Fruit fly (Drosophila melanogaster) whole organism, prepupa: ENCODE data around the gene Prp31.

Experiments used
- Blimp-1 ChIP-seq: fragments of 200-800 bp; sonication (Bioruptor generic); optimal IDR thresholded peaks from 3 replicates; lab custom pipeline; 2017; ENCODE audit warnings: missing biosample characterization, missing genetic modification characterization, mild to moderate bottlenecking, moderate library complexity, missing genetic modification reagents
- CG10631 ChIP-seq: fragments of 200-800 bp; sonication (Bioruptor generic); optimal IDR thresholded peaks from 2 replicates; lab custom pipeline; 2016; ENCODE audit warnings: missing biosample characterization, missing genetic modification characterization
- CG10669 ChIP-seq: fragments of 200-800 bp; sonication (Bioruptor generic); optimal IDR thresholded peaks from 3 replicates; lab custom pipeline; 2018; ENCODE audit warnings: missing biosample characterization, mild to moderate bottlenecking, missing genetic modification characterization, moderate library complexity
- CG11762 ChIP-seq: fragments of 200-800 bp; sonication (Bioruptor generic); optimal IDR thresholded peaks from 3 replicates; lab custom pipeline; 2016; ENCODE audit warnings: missing biosample characterization, missing genetic modification characterization; ENCODE audit not compliant: insufficient read depth
- CG11902 ChIP-seq: fragments of 200-800 bp; sonication (Bioruptor generic); optimal IDR thresholded peaks from 3 replicates; lab custom pipeline; 2016; ENCODE audit warnings: missing biosample characterization, missing genetic modification characterization
- CG15336 ChIP-seq: fragments of 200-800 bp; sonication (Bioruptor generic); IDR thresholded peaks from 2 replicates; pipeline ENCODE4 v1.3.6; 2022; ENCODE audit warnings: missing biosample characterization, missing genetic modification characterization
- CG16779 ChIP-seq: fragments of 200-800 bp; sonication (Bioruptor generic); optimal IDR thresholded peaks from 3 replicates; lab custom pipeline; 2017; ENCODE audit warnings: missing biosample characterization, mild to moderate bottlenecking, missing genetic modification characterization
- CG3032 ChIP-seq: fragments of 200-800 bp; optimal IDR thresholded peaks from 2 replicates; lab custom pipeline; 2019; ENCODE audit warnings: missing biosample characterization, mild to moderate bottlenecking, missing genetic modification characterization, moderate library complexity
- CG31627 ChIP-seq: fragments of 200-800 bp; sonication (Bioruptor generic); optimal IDR thresholded peaks from 3 replicates; lab custom pipeline; 2016; ENCODE audit warnings: missing biosample characterization, missing genetic modification characterization
- CG32006 ChIP-seq: fragments of 200-800 bp; sonication (Bioruptor generic); optimal IDR thresholded peaks from 3 replicates; lab custom pipeline; 2017; ENCODE audit warnings: missing biosample characterization, mild to moderate bottlenecking, missing genetic modification characterization
- CG34406 ChIP-seq: fragments of 200-800 bp; sonication (Bioruptor generic); optimal IDR thresholded peaks from 3 replicates; lab custom pipeline; 2016; ENCODE audit warnings: missing biosample characterization, missing genetic modification characterization
- CG3919 ChIP-seq: fragments of 200-800 bp; sonication (Bioruptor generic); optimal IDR thresholded peaks from 3 replicates; lab custom pipeline; 2016; ENCODE audit warnings: missing biosample characterization, missing genetic modification characterization
- CG4318 ChIP-seq: fragments of 200-800 bp; sonication (Bioruptor generic); optimal IDR thresholded peaks from 3 replicates; lab custom pipeline; 2017; ENCODE audit warnings: missing biosample characterization, mild to moderate bottlenecking, missing genetic modification characterization
- CG6163 ChIP-seq: fragments of 200-800 bp; sonication (Bioruptor generic); IDR thresholded peaks from 3 replicates; pipeline ENCODE4 v1.3.6; 2022; ENCODE audit warnings: missing biosample characterization, missing genetic modification characterization
- CG6792 ChIP-seq: fragments of 200-800 bp; sonication (Bioruptor generic); optimal IDR thresholded peaks from 3 replicates; lab custom pipeline; 2016; ENCODE audit warnings: missing biosample characterization, missing genetic modification characterization
- CG6808 ChIP-seq: fragments of 200-800 bp; sonication (Bioruptor generic); optimal IDR thresholded peaks from 3 replicates; lab custom pipeline; 2017; ENCODE audit warnings: missing biosample characterization, missing genetic modification characterization, mild to moderate bottlenecking, moderate library complexity, missing genetic modification reagents
- CG6854 ChIP-seq: fragments of 200-800 bp; sonication (Bioruptor generic); optimal IDR thresholded peaks from 2 replicates; lab custom pipeline; 2017; ENCODE audit warnings: missing biosample characterization, mild to moderate bottlenecking, missing genetic modification characterization
- CG8119 ChIP-seq: fragments of 200-800 bp; sonication (Bioruptor generic); IDR thresholded peaks from 3 replicates; pipeline ENCODE4 v1.3.6; 2022; ENCODE audit warnings: missing biosample characterization, missing genetic modification characterization
- CG8319 ChIP-seq: fragments of 200-800 bp; sonication (Bioruptor generic); optimal IDR thresholded peaks from 3 replicates; lab custom pipeline; 2016; ENCODE audit warnings: missing biosample characterization, missing genetic modification characterization
- CG8632 ChIP-seq: fragments of 200-800 bp; sonication (Bioruptor generic); optimal IDR thresholded peaks from 3 replicates; lab custom pipeline; 2016; ENCODE audit warnings: missing biosample characterization, missing genetic modification characterization
- CG9139 ChIP-seq: fragments of 200-800 bp; sonication (Bioruptor generic); optimal IDR thresholded peaks from 3 replicates; lab custom pipeline; 2017; ENCODE audit warnings: missing biosample characterization, mild to moderate bottlenecking, missing genetic modification characterization
- Eip75B ChIP-seq: fragments of 200-800 bp; sonication (Bioruptor generic); optimal IDR thresholded peaks from 3 replicates; lab custom pipeline; 2016; ENCODE audit warnings: missing biosample characterization, missing genetic modification characterization
- Eip93F ChIP-seq: fragments of 200-800 bp; sonication (Bioruptor generic); optimal IDR thresholded peaks from 2 replicates; lab custom pipeline; 2016; ENCODE audit warnings: missing biosample characterization, mild to moderate bottlenecking, missing genetic modification characterization
- Ets21C ChIP-seq: fragments of 200-800 bp; sonication (Bioruptor generic); optimal IDR thresholded peaks from 3 replicates; lab custom pipeline; 2016; ENCODE audit warnings: missing biosample characterization, missing genetic modification characterization
- Ets96B ChIP-seq: fragments of 200-800 bp; optimal IDR thresholded peaks from 2 replicates; lab custom pipeline; 2019; ENCODE audit warnings: missing biosample characterization, mild to moderate bottlenecking, missing genetic modification characterization, moderate library complexity
- Gug ChIP-seq: fragments of 200-800 bp; sonication (Bioruptor generic); IDR thresholded peaks from 2 replicates; pipeline ENCODE4 v1.3.6; 2022; ENCODE audit warnings: missing biosample characterization, missing genetic modification characterization
- Hr38 ChIP-seq: sonication (Bioruptor generic); optimal IDR thresholded peaks from 2 replicates; lab custom pipeline; 2016; ENCODE audit warnings: missing biosample characterization, missing genetic modification characterization
- Hr39 ChIP-seq: fragments of 200-800 bp; sonication (Bioruptor generic); optimal IDR thresholded peaks from 2 replicates; lab custom pipeline; 2016; ENCODE audit warnings: missing biosample characterization, missing genetic modification characterization
- Hr4 ChIP-seq: fragments of 200-800 bp; sonication (Bioruptor generic); optimal IDR thresholded peaks from 3 replicates; lab custom pipeline; 2016; ENCODE audit warnings: missing biosample characterization, missing genetic modification characterization
- Lpt ChIP-seq: fragments of 200-800 bp; sonication (Bioruptor generic); optimal IDR thresholded peaks from 3 replicates; lab custom pipeline; 2016; ENCODE audit warnings: missing biosample characterization, missing genetic modification characterization
- Met ChIP-seq: fragments of 200-800 bp; sonication (Bioruptor generic); optimal IDR thresholded peaks from 3 replicates; lab custom pipeline; 2016; ENCODE audit warnings: missing biosample characterization, missing genetic modification characterization
- OdsH ChIP-seq: fragments of 200-800 bp; sonication (Bioruptor generic); optimal IDR thresholded peaks from 3 replicates; lab custom pipeline; 2016; ENCODE audit warnings: missing biosample characterization, missing genetic modification characterization
- Smox ChIP-seq: fragments of 200-800 bp; sonication (Bioruptor generic); optimal IDR thresholded peaks from 3 replicates; lab custom pipeline; 2016; ENCODE audit warnings: missing biosample characterization, missing genetic modification characterization
- Sox102F ChIP-seq: fragments of 200-800 bp; sonication (Bioruptor generic); optimal IDR thresholded peaks from 2 replicates; lab custom pipeline; 2016; ENCODE audit warnings: missing biosample characterization, mild to moderate bottlenecking, missing genetic modification characterization
- Sox15 ChIP-seq: fragments of 200-800 bp; sonication (Bioruptor generic); optimal IDR thresholded peaks from 3 replicates; lab custom pipeline; 2016; ENCODE audit warnings: missing biosample characterization, missing genetic modification characterization
- achi ChIP-seq: fragments of 200-800 bp; sonication (Bioruptor generic); optimal IDR thresholded peaks from 3 replicates; lab custom pipeline; 2016; ENCODE audit warnings: missing biosample characterization, missing genetic modification characterization
- acj6 ChIP-seq: fragments of 200-800 bp; sonication (Bioruptor generic); optimal IDR thresholded peaks from 3 replicates; lab custom pipeline; 2016; ENCODE audit warnings: missing biosample characterization, missing genetic modification characterization
- dac ChIP-seq: fragments of 200-800 bp; sonication (Bioruptor generic); optimal IDR thresholded peaks from 2 replicates; lab custom pipeline; 2017; ENCODE audit warnings: missing biosample characterization, mild to moderate bottlenecking, missing genetic modification characterization
- dsx ChIP-seq: fragments of 200-800 bp; optimal IDR thresholded peaks from 3 replicates; lab custom pipeline; 2019; ENCODE audit warnings: missing biosample characterization, mild to moderate bottlenecking, missing genetic modification characterization, moderate library complexity; ENCODE audit not compliant: poor library complexity, severe bottlenecking
- eg ChIP-seq: fragments of 200-800 bp; sonication (Bioruptor generic); IDR thresholded peaks from 3 replicates; pipeline ENCODE4 v1.3.6; 2022; ENCODE audit warnings: missing biosample characterization, missing genetic modification characterization
- esn ChIP-seq: fragments of 200-800 bp; sonication (Bioruptor generic); optimal IDR thresholded peaks from 2 replicates; lab custom pipeline; 2016; ENCODE audit warnings: missing biosample characterization, mild to moderate bottlenecking, missing genetic modification characterization, moderate library complexity
- fd59A ChIP-seq: fragments of 200-800 bp; sonication (Bioruptor generic); optimal IDR thresholded peaks from 2 replicates; lab custom pipeline; 2017; ENCODE audit warnings: missing biosample characterization, mild to moderate bottlenecking, missing genetic modification characterization, missing genetic modification reagents
- fd85E ChIP-seq: fragments of 200-800 bp; sonication (Bioruptor generic); optimal IDR thresholded peaks from 3 replicates; lab custom pipeline; 2016; ENCODE audit warnings: missing biosample characterization, missing genetic modification characterization
- fkh ChIP-seq: fragments of 200-800 bp; sonication (Bioruptor generic); optimal IDR thresholded peaks from 3 replicates; lab custom pipeline; 2017; ENCODE audit warnings: missing biosample characterization, mild to moderate bottlenecking, missing genetic modification characterization, moderate library complexity
- lz ChIP-seq: fragments of 200-800 bp; sonication (Bioruptor generic); optimal IDR thresholded peaks from 3 replicates; lab custom pipeline; 2016; ENCODE audit warnings: missing biosample characterization, missing genetic modification characterization
- net ChIP-seq: fragments of 200-800 bp; sonication (Bioruptor generic); optimal IDR thresholded peaks from 3 replicates; lab custom pipeline; 2016; ENCODE audit warnings: missing biosample characterization, missing genetic modification characterization
- salr ChIP-seq, 2 experiments: fragments of 200-800 bp; sonication (Bioruptor generic); optimal IDR thresholded peaks; 3 replicates each; lab custom pipeline; 2016 to 2018; ENCODE audit warnings: missing biosample characterization in 2 of 2, missing genetic modification characterization in 2 of 2, mild to moderate bottlenecking in 1 of 2
- spab ChIP-seq: fragments of 200-800 bp; sonication (Bioruptor generic); optimal IDR thresholded peaks from 2 replicates; lab custom pipeline; 2017; ENCODE audit warnings: missing biosample characterization, mild to moderate bottlenecking, missing genetic modification characterization, missing genetic modification reagents
- ss ChIP-seq, 2 experiments: fragments of 200-800 bp; sonication (Bioruptor generic); optimal IDR thresholded peaks; 2 replicates in 1 of 2; 3 replicates in 1 of 2; lab custom pipeline; 2017 to 2018; ENCODE audit warnings: mild to moderate bottlenecking in 2 of 2, missing biosample characterization in 2 of 2, missing genetic modification characterization in 2 of 2, moderate library complexity in 1 of 2
- svp ChIP-seq: fragments of 200-800 bp; sonication (Bioruptor generic); peaks from one replicate; lab custom pipeline; 2016; ENCODE audit warnings: missing biosample characterization, missing genetic modification characterization

The Prp31 gene

dm6 chr3L:15158330-15159114 lies at the start of gene Prp31, which contains the start of gene Msh6:
Gene Prp31, plus strand, starts transcription at chr3L:15159100.
Gene Msh6, minus strand, starts transcription at chr3L:15158562.
- TF ChIP-seq CG15336 (peak; percentile 46; the same call in 1 of the 2 replicates), CG10631 (GFP tag; lab: Kevin White, UChicago) (no peak), CG6854 (GFP tag; lab: Kevin White, UChicago) (no peak), Gug (GFP tag; lab: Robert Waterston, UW) (peak; percentile 15; the same call in 1 of the 2 replicates), Eip93F (GFP tag; lab: Kevin White, UChicago) (no peak), Lpt (GFP tag; lab: Kevin White, UChicago) (peak; percentile 19), Smox (GFP tag; lab: Kevin White, UChicago) (no peak), CG3919 (GFP tag; lab: Kevin White, UChicago) (no peak), acj6 (GFP tag; lab: Kevin White, UChicago) (no peak), Hr39 (GFP tag; lab: Kevin White, UChicago) (peak; percentile 84), CG6163 (GFP tag; lab: Robert Waterston, UW) (0 out of 3 replicates have a peak, but pooled peaks have one; percentile 52), CG11902 (peak; percentile 66), Sox15 (peak; percentile 76), svp (GFP tag; lab: Kevin White, UChicago) (no peak), fd85E (GFP tag; lab: Kevin White, UChicago) (no peak), CG11762 (GFP tag; lab: Kevin White, UChicago) (peak; percentile 61), CG31627 (GFP tag; lab: Kevin White, UChicago) (peak; percentile 80), CG8119 (GFP tag; lab: Robert Waterston, UW) (peak; percentile 48; the same call in 2 of the 3 replicates), CG10669 (GFP tag; lab: Kevin White, UChicago) (no peak), lz (GFP tag; lab: Kevin White, UChicago) (peak; percentile 54), Sox102F (GFP tag; lab: Kevin White, UChicago) (no peak), CG16779 (tag; lab: Kevin White, UChicago) (no peak), CG8319 (peak; percentile 47), Hr4 (GFP tag; lab: Kevin White, UChicago) (no peak), OdsH (GFP tag; lab: Kevin White, UChicago) (no peak), CG32006 (GFP tag; lab: Kevin White, UChicago) (peak; percentile 79), Blimp-1 (GFP tag; lab: Kevin White, UChicago) (peak; percentile 16), CG8632 (no peak), eg (GFP tag; lab: Robert Waterston, UW) (peak; percentile 47; the same call in 2 of the 3 replicates), CG6808 (GFP tag; lab: Kevin White, UChicago) (no peak), net (GFP tag; lab: Kevin White, UChicago) (no peak), dsx (no peak), Hr38 (GFP tag; lab: Kevin White, UChicago) (no peak), Ets96B (tag; lab: Kevin White, UChicago) (peak; percentile 62), CG4318 (GFP tag; lab: Kevin White, UChicago) (peak; percentile 72), Ets21C (peak; percentile 55), spab (GFP tag; lab: Kevin White, UChicago) (no peak), Met (GFP tag; lab: Kevin White, UChicago) (no peak), esn (GFP tag; lab: Kevin White, UChicago) (peak; percentile 76), Eip75B (GFP tag; lab: Kevin White, UChicago) (no peak), achi (GFP tag; lab: Kevin White, UChicago) (no peak), CG3032 (tag; lab: Kevin White, UChicago) (peak; percentile 69), ss (GFP tag; optimal IDR thresholded peaks at IDR 0.05; lab: Kevin White, UChicago) (no peak), dac (no peak), fd59A (GFP tag; lab: Kevin White, UChicago) (peak; percentile 19), CG6792 (GFP tag; lab: Kevin White, UChicago) (no peak), CG34406 (no peak), salr (GFP tag; optimal IDR thresholded peaks at IDR 0.05; lab: Kevin White, UChicago) (no peak), fkh (GFP tag; lab: Kevin White, UChicago) (no peak), CG9139 (GFP tag; lab: Kevin White, UChicago) (no peak)
